Fruit fly (Drosophila melanogaster) whole organism: ENCODE data around the gene Gr66a.

Source experiments
- Dll ChIP-seq: fragments of >200 bp; optimal IDR thresholded peaks from 2 replicates; lab custom pipeline; 2017
- EcR ChIP-seq, 2 experiments: fragments of >200 bp; optimal IDR thresholded peaks; 2 replicates each; lab custom pipeline; 2017; ENCODE audit warnings: missing biosample characterization in 2 of 2, missing genetic modification characterization in 2 of 2, missing genetic modification reagents in 2 of 2
- psq ChIP-seq: fragments of >200 bp; optimal IDR thresholded peaks from 2 replicates; lab custom pipeline; 2017

DNA sequence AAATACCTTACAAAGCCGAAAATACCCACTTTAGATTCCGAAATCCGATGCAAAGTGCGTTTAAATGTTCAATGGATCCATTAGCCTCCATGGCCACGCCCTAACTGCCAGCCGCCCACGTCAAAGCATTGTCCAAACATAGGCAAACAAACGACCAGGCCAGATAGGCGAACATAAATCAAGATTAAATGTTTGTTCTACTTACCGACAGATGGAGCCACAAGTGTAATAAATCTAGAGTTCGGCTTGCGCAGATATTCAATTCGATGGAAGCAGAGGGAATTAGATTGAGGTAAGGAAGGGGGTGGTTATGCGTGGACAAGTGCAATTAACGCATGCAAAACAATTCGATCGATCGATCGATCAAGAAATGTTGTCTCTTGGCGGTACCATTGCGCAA, 17.0 kb upstream of the Gr66a start:
- no peak for TF ChIP-seq Dll (lab: Kevin White, UChicago)
- no peak for TF ChIP-seq psq
- TF ChIP-seq EcR (GFP tag; optimal IDR thresholded peaks at IDR 0.05; lab: Kevin White, UChicago) = no peak
